Worm (Caenorhabditis elegans) whole organism, early embryonic: ENCODE data around the gene Y61B8A.6.

Source experiments
- ama-1 ChIP-seq: fragments of 150-350 bp; optimal IDR thresholded peaks from 2 replicates; lab custom pipeline; 2014
- flt-1 ChIP-seq: fragments of 200-800 bp; sonication (Bioruptor generic); IDR thresholded peaks from 2 replicates; pipeline ENCODE4 v1.3.6; 2022; ENCODE audit warnings: missing genetic modification characterization, missing compliant biosample characterization

ce11 chrV:17232403-17232802, 19.3 kb upstream of the Y61B8A.6 start:
- TF ChIP-seq ama-1 (lab: Kevin White, UChicago) (no peak), flt-1 (GFP tag; lab: Robert Waterston, UW) (no peak)
